Fruit fly (Drosophila melanogaster): ENCODE data around the gene Fit2.

The Fit2 gene

DNA sequence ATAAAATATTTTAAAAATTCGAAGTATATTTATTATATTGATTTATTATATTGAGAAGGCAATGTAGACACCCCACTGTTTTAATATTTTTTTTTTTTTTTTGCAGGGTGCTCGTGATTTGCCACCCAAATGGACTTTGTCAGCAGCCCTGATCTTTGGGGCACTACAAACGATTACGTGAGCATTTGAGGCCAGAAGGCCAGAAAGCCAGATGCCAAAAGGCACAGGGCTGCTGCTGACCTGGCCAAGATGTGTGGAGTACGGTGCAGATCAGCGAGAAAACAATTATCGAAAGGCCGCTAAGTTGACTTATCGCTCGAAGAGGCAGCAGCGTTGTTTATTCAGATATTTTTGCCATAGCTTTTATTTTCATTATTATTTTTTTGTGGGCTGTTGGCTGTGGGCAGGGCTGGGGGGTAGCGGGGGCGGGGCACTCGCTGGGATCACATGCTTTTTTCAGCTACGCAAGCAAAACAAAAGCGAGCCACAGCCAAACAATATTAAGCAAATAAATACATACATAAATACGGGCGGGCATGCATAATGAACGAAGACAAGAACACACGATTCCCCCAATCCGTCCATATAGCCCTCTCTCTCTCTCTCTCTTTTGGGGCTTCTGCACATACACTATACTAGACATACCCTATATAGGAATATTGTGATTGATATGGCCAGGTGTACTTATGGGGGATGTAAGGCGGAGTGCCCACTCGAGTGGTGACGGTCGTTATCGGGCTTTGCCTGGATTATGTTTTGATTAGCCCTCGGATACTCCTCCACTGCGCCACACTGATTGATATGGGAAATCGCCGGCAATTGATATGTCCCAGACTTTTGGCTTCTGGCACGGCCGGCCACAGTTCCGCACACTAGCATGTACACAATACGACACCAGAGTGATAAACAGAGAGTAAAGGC lies 20.6 kb upstream of the Fit2 start:
- peak; percentile 8 for TF ChIP-seq Hr83 (GFP tag; optimal IDR thresholded peaks at IDR 0.05; ENCODE audit: poor library complexity, severe bottlenecking)
- no peak for TF ChIP-seq sv (GFP tag; optimal IDR thresholded peaks at IDR 0.05)
- TF ChIP-seq rgr (GFP tag; optimal IDR thresholded peaks at IDR 0.05), result peak; percentile 51
- no peak for TF ChIP-seq woc (GFP tag; optimal IDR thresholded peaks at IDR 0.05)
- TF ChIP-seq fru (GFP tag; optimal IDR thresholded peaks at IDR 0.05), result no peak
- no peak for TF ChIP-seq GATAd (GFP tag; optimal IDR thresholded peaks at IDR 0.05)
- TF ChIP-seq HLH106 (tag; optimal IDR thresholded peaks at IDR 0.05), result peak; percentile 20
- peak; percentile 12 for TF ChIP-seq Vsx2 (GFP tag; optimal IDR thresholded peaks at IDR 0.05; ENCODE audit: partially characterized antibody)
- no peak for TF ChIP-seq CrebA (GFP tag; optimal IDR thresholded peaks at IDR 0.05; ENCODE audit: borderline replicate concordance)
- TF ChIP-seq Sp1 (GFP tag; optimal IDR thresholded peaks at IDR 0.05), result peak; percentile 21
- TF ChIP-seq psq (GFP tag; optimal IDR thresholded peaks at IDR 0.05), result no peak
- peak in 1 of 2 experiments; percentile 27 for TF ChIP-seq foxo (GFP tag; optimal IDR thresholded peaks at IDR 0.05)
- TF ChIP-seq Rel (GFP tag; optimal IDR thresholded peaks at IDR 0.05), result no peak
- peak; percentile 77 for TF ChIP-seq Rel (tag; optimal IDR thresholded peaks at IDR 0.05)
- TF ChIP-seq dl (GFP tag; optimal IDR thresholded peaks at IDR 0.05; ENCODE audit: insufficient read depth in 1 of 2, partially characterized antibody in 2 of 2), result no peak
- no peak for TF ChIP-seq Dfd (GFP tag; optimal IDR thresholded peaks at IDR 0.05)
- TF ChIP-seq OdsH (GFP tag; optimal IDR thresholded peaks at IDR 0.05), result peak; percentile 41
- no peak for TF ChIP-seq brk (GFP tag; optimal IDR thresholded peaks at IDR 0.05)
- peak; percentile 22 for TF ChIP-seq Hnf4 (GFP tag; optimal IDR thresholded peaks at IDR 0.05)
- peak; percentile 37 for TF ChIP-seq h (GFP tag; optimal IDR thresholded peaks at IDR 0.05)
- no peak for TF ChIP-seq lola (GFP tag; optimal IDR thresholded peaks at IDR 0.05)

DNA sequence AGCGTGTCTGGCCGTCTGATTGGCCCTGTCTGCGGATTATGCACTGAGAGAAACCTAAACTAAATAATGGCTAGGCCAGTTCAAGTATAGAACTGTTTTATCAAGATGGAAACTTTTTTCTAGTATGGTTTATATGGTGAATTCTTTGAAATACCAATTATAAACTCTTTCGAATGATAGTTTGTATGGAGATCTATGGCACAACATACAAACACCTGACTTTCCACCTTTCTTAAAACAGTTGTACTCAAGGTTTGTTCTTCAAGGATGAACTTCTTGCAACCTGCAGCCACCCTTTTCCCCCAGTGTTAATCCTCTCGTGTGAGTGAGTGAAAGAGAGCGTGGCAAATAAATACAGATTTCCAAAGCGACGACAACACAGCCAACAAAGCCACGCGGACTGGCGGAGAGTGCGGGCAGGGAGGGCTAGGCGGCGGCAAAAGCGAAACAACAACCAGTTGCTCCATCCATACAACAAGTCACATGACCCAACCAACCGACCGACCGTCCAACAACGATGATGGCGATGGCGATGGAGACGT lies 19.8 kb upstream of the Fit2 start:
- TF ChIP-seq Hr78 (GFP tag; optimal IDR thresholded peaks at IDR 0.05) (no peak), pan (optimal IDR thresholded peaks at IDR 0.05) (no peak), Hnf4 (GFP tag; optimal IDR thresholded peaks at IDR 0.05) (peak; percentile 45), h (GFP tag; optimal IDR thresholded peaks at IDR 0.05) (peak; percentile 63), tai (GFP tag; optimal IDR thresholded peaks at IDR 0.05) (no peak), psq (GFP tag; optimal IDR thresholded peaks at IDR 0.05) (peak; percentile 30), dl (GFP tag; optimal IDR thresholded peaks at IDR 0.05; ENCODE audit: insufficient read depth in 1 of 2, partially characterized antibody in 2 of 2) (no peak), jim (GFP tag; optimal IDR thresholded peaks at IDR 0.05) (no peak), Rel (GFP tag; optimal IDR thresholded peaks at IDR 0.05) (no peak), Rel (tag; optimal IDR thresholded peaks at IDR 0.05) (no peak), sv (GFP tag; optimal IDR thresholded peaks at IDR 0.05) (peak; percentile 70), Jra (GFP tag; optimal IDR thresholded peaks at IDR 0.05) (no peak), Hr83 (GFP tag; optimal IDR thresholded peaks at IDR 0.05; ENCODE audit: poor library complexity, severe bottlenecking) (no peak), lola (GFP tag; optimal IDR thresholded peaks at IDR 0.05) (no peak), N (GFP tag; optimal IDR thresholded peaks at IDR 0.05) (no peak), CG32264 (GFP tag; optimal IDR thresholded peaks at IDR 0.05) (no peak), usp (GFP tag; optimal IDR thresholded peaks at IDR 0.05) (no peak), brk (GFP tag; optimal IDR thresholded peaks at IDR 0.05) (no peak), GATAd (GFP tag; optimal IDR thresholded peaks at IDR 0.05) (no peak), Abd-B (GFP tag; optimal IDR thresholded peaks at IDR 0.05) (no peak), Dfd (GFP tag; optimal IDR thresholded peaks at IDR 0.05) (no peak), Sp1 (GFP tag; optimal IDR thresholded peaks at IDR 0.05) (peak; percentile 66), CrebA (GFP tag; optimal IDR thresholded peaks at IDR 0.05; ENCODE audit: borderline replicate concordance) (no peak), Dif (GFP tag; optimal IDR thresholded peaks at IDR 0.05; ENCODE audit: partially characterized antibody) (no peak), sage (GFP tag; optimal IDR thresholded peaks at IDR 0.05) (no peak), HLH106 (tag; optimal IDR thresholded peaks at IDR 0.05) (peak; percentile 73), ey (GFP tag; optimal IDR thresholded peaks at IDR 0.05) (peak; percentile 74), Vsx2 (GFP tag; optimal IDR thresholded peaks at IDR 0.05; ENCODE audit: partially characterized antibody) (no peak), dsf (GFP tag; optimal IDR thresholded peaks at IDR 0.05; ENCODE audit: borderline replicate concordance) (no peak), dmrt93B (GFP tag; optimal IDR thresholded peaks at IDR 0.05) (peak; percentile 74), Mio (GFP tag; optimal IDR thresholded peaks at IDR 0.05) (no peak), OdsH (GFP tag; optimal IDR thresholded peaks at IDR 0.05) (peak; percentile 40), fru (GFP tag; optimal IDR thresholded peaks at IDR 0.05) (peak; percentile 76), br (GFP tag; optimal IDR thresholded peaks at IDR 0.05) (peak; percentile 74), foxo (GFP tag; optimal IDR thresholded peaks at IDR 0.05) (peak in 1 of 2 experiments; percentile 66), Myc (optimal IDR thresholded peaks at IDR 0.05) (no peak), rgr (GFP tag; optimal IDR thresholded peaks at IDR 0.05) (peak; percentile 63), woc (GFP tag; optimal IDR thresholded peaks at IDR 0.05) (peak; percentile 45), CG9705 (GFP tag; optimal IDR thresholded peaks at IDR 0.05) (no peak)
